Worm (Caenorhabditis elegans): ENCODE results near the gene srw-141.

srw-141 gene

ce11 chrV:2913948-2914347, 24.4 kb downstream of the srw-141 start, which contains the start of gene srh-146:
Gene srh-146, plus strand, starts transcription at chrV:2914248.
- TF ChIP-seq madf-2 (tag; optimal IDR thresholded peaks at IDR 0.05) (no peak), sox-4 (tag; optimal IDR thresholded peaks at IDR 0.05) (no peak), fkh-6 (tag; optimal IDR thresholded peaks at IDR 0.05) (no peak), Y22D7AL.16 (tag; optimal IDR thresholded peaks at IDR 0.05) (no peak), nfya-1 (tag; optimal IDR thresholded peaks at IDR 0.05) (no peak), tbx-2 (tag; optimal IDR thresholded peaks at IDR 0.05) (no peak), ama-1 (optimal IDR thresholded peaks at IDR 0.05) (no peak), fkh-10 (GFP tag; optimal IDR thresholded peaks at IDR 0.05) (no peak), hlh-6 (tag; optimal IDR thresholded peaks at IDR 0.05) (no peak), dve-1 (tag; optimal IDR thresholded peaks at IDR 0.05) (no peak)

- TF ChIP-seq sox-4 (tag; optimal IDR thresholded peaks at IDR 0.05) (no peak), ref-2 (tag; optimal IDR thresholded peaks at IDR 0.05) (no peak), lim-6 (tag; optimal IDR thresholded peaks at IDR 0.05) (no peak), K02D7.2 (tag; optimal IDR thresholded peaks at IDR 0.05) (no peak)
Measured at ce11 chrV:2912901-2913300, 25.5 kb downstream of the srw-141 start, which contains the start of gene C31B8.9. Gene C31B8.9, minus strand, starts transcription at chrV:2913001.

ce11 chrV:2909525-2909924, 28.9 kb downstream of the srw-141 start, which contains the start of gene zmp-3:
Gene zmp-3, minus strand, starts transcription at chrV:2909625.
- no peak for TF ChIP-seq che-1 (tag; optimal IDR thresholded peaks at IDR 0.05)
- TF ChIP-seq hlh-6 (tag; optimal IDR thresholded peaks at IDR 0.05), result no peak
- TF ChIP-seq elt-2 (tag; optimal IDR thresholded peaks at IDR 0.05), result no peak
- TF ChIP-seq elt-4 (tag; optimal IDR thresholded peaks at IDR 0.05), result no peak
- no peak for TF ChIP-seq syd-9 (tag; optimal IDR thresholded peaks at IDR 0.05)
- no peak for TF ChIP-seq tbx-2 (tag; optimal IDR thresholded peaks at IDR 0.05)
- no peak for TF ChIP-seq unc-3 (GFP tag; conservative IDR thresholded peaks at IDR 0.05)
- no peak for TF ChIP-seq unc-3 (tag; optimal IDR thresholded peaks at IDR 0.05)
- TF ChIP-seq pha-4 (tag; optimal IDR thresholded peaks at IDR 0.05), result no peak
- no peak for TF ChIP-seq pros-1 (tag; optimal IDR thresholded peaks at IDR 0.05)
- no peak for TF ChIP-seq fkh-10 (GFP tag; optimal IDR thresholded peaks at IDR 0.05)

- TF ChIP-seq dmd-4 (tag; optimal IDR thresholded peaks at IDR 0.05; ENCODE audit: borderline replicate concordance), result no peak
Measured at ce11 chrV:2903227-2903626, 35.2 kb downstream of the srw-141 start, which contains the start of gene C31B8.7. Gene C31B8.7, minus strand, starts transcription at chrV:2903327.

ce11 chrV:2899867-2900266, 38.5 kb downstream of the srw-141 start, which contains the start of gene str-46:
Gene str-46, minus strand, starts transcription at chrV:2899967.
- TF ChIP-seq Y22D7AL.16 (tag; optimal IDR thresholded peaks at IDR 0.05), result no peak
- no peak for TF ChIP-seq fax-1 (tag; optimal IDR thresholded peaks at IDR 0.05)
- TF ChIP-seq ceh-22 (tag; optimal IDR thresholded peaks at IDR 0.05), result no peak
- TF ChIP-seq ttx-3 (tag; optimal IDR thresholded peaks at IDR 0.05), result no peak
- no peak for TF ChIP-seq pag-3 (tag; optimal IDR thresholded peaks at IDR 0.05; ENCODE audit: borderline replicate concordance)
- no peak for TF ChIP-seq unc-3 (GFP tag; conservative IDR thresholded peaks at IDR 0.05)
- no peak for TF ChIP-seq unc-3 (tag; optimal IDR thresholded peaks at IDR 0.05)
- TF ChIP-seq tbx-7 (tag; optimal IDR thresholded peaks at IDR 0.05), result no peak
- no peak for TF ChIP-seq gmeb-2 (tag; optimal IDR thresholded peaks at IDR 0.05)
- no peak for TF ChIP-seq ztf-16 (tag; optimal IDR thresholded peaks at IDR 0.05)
- TF ChIP-seq ceh-30 (tag; optimal IDR thresholded peaks at IDR 0.05), result no peak
- TF ChIP-seq mec-3 (tag; optimal IDR thresholded peaks at IDR 0.05; ENCODE audit: borderline replicate concordance), result no peak
- no peak for TF ChIP-seq lim-6 (tag; optimal IDR thresholded peaks at IDR 0.05)
- no peak for TF ChIP-seq dmd-4 (tag; optimal IDR thresholded peaks at IDR 0.05; ENCODE audit: borderline replicate concordance)
- no peak for TF ChIP-seq fkh-10 (GFP tag; optimal IDR thresholded peaks at IDR 0.05)
- TF ChIP-seq pha-2 (tag; optimal IDR thresholded peaks at IDR 0.05), result no peak

ce11 chrV:2896198-2896660, 42.2 kb downstream of the srw-141 start, which contains the start of gene pals-32:
Gene pals-32, plus strand, starts transcription at chrV:2896610.
- TF ChIP-seq dve-1 (tag; optimal IDR thresholded peaks at IDR 0.05) (no peak), fkh-10 (GFP tag; optimal IDR thresholded peaks at IDR 0.05) (no peak), unc-55 (GFP tag; optimal IDR thresholded peaks at IDR 0.05) (no peak), odd-2 (tag; optimal IDR thresholded peaks at IDR 0.05) (no peak), hlh-30 (tag; optimal IDR thresholded peaks at IDR 0.05; ENCODE audit: insufficient read depth) (no peak), fax-1 (tag; optimal IDR thresholded peaks at IDR 0.05) (no peak), hlh-15 (tag; optimal IDR thresholded peaks at IDR 0.05) (no peak), K09A11.1 (tag; optimal IDR thresholded peaks at IDR 0.05; ENCODE audit: insufficient read depth) (no peak), C38D4.7 (GFP tag; optimal IDR thresholded peaks at IDR 0.05) (no peak), mec-3 (tag; optimal IDR thresholded peaks at IDR 0.05; ENCODE audit: borderline replicate concordance) (no peak), K02D7.2 (tag; optimal IDR thresholded peaks at IDR 0.05) (no peak), elt-2 (tag; optimal IDR thresholded peaks at IDR 0.05) (no peak), lim-6 (tag; optimal IDR thresholded peaks at IDR 0.05) (no peak)

Measured in whole organism, late embryonic.